Worm (Caenorhabditis elegans) whole organism, late embryonic: ENCODE measurements around the gene chch-3.

Source experiments
- C08G9.2 ChIP-seq: sonication (generic microtip); optimal IDR thresholded peaks from 2 replicates; lab custom pipeline; 2016; ENCODE audit warnings: mild to moderate bottlenecking, missing genetic modification characterization, moderate library complexity, missing compliant biosample characterization
- C38D4.7 ChIP-seq: fragments of 200-800 bp; sonication (Bioruptor generic); optimal IDR thresholded peaks from 2 replicates; lab custom pipeline; 2018; ENCODE audit warnings: mild to moderate bottlenecking, missing genetic modification characterization, moderate library complexity, missing compliant biosample characterization
- F13H6.1 ChIP-seq: sonication (generic microtip); optimal IDR thresholded peaks from 2 replicates; lab custom pipeline; 2016; ENCODE audit warnings: missing genetic modification characterization, missing compliant biosample characterization
- K09A11.1 ChIP-seq: sonication (generic microtip); optimal IDR thresholded peaks from 2 replicates; lab custom pipeline; 2017; ENCODE audit warnings: antibody characterized with exemption, mild to moderate bottlenecking, missing genetic modification characterization, missing compliant biosample characterization; ENCODE audit not compliant: insufficient read depth
- ahr-1 ChIP-seq: sonication (generic microtip); optimal IDR thresholded peaks from 2 replicates; lab custom pipeline; 2016; ENCODE audit warnings: missing genetic modification characterization, missing compliant biosample characterization
- ama-1 ChIP-seq: fragments of 150-350 bp; optimal IDR thresholded peaks from 2 replicates; lab custom pipeline; 2014
- ceh-18 ChIP-seq: sonication (generic microtip); optimal IDR thresholded peaks from 2 replicates; lab custom pipeline; 2016; ENCODE audit warnings: missing genetic modification characterization, missing compliant biosample characterization
- ceh-19 ChIP-seq: fragments of 200-800 bp; sonication (Bioruptor generic); optimal IDR thresholded peaks from 2 replicates; lab custom pipeline; 2018; ENCODE audit warnings: mild to moderate bottlenecking, missing genetic modification characterization, missing compliant biosample characterization
- ceh-22 ChIP-seq: sonication (generic microtip); optimal IDR thresholded peaks from 2 replicates; lab custom pipeline; 2017; ENCODE audit warnings: missing biosample characterization, missing genetic modification characterization
- ceh-24 ChIP-seq: sonication (generic microtip); optimal IDR thresholded peaks from 2 replicates; lab custom pipeline; 2016; ENCODE audit warnings: mild to moderate bottlenecking, missing genetic modification characterization, missing compliant biosample characterization
- ceh-30 ChIP-seq: fragments of 150-350 bp; optimal IDR thresholded peaks from 2 replicates; lab custom pipeline; 2014; ENCODE audit warnings: missing biosample characterization, missing genetic modification characterization
- ceh-48 ChIP-seq: sonication (generic microtip); optimal IDR thresholded peaks from 2 replicates; lab custom pipeline; 2016; ENCODE audit warnings: missing genetic modification characterization, inconsistent platforms, missing compliant biosample characterization
- ceh-6 ChIP-seq: fragments of 200-800 bp; sonication (Bioruptor generic); optimal IDR thresholded peaks from 2 replicates; lab custom pipeline; 2018; ENCODE audit warnings: mild to moderate bottlenecking, missing genetic modification characterization, missing compliant biosample characterization
- ceh-9 ChIP-seq: sonication (generic microtip); optimal IDR thresholded peaks from 2 replicates; lab custom pipeline; 2016; ENCODE audit warnings: mild to moderate bottlenecking, missing genetic modification characterization, inconsistent platforms, missing compliant biosample characterization
- che-1 ChIP-seq: sonication (generic microtip); optimal IDR thresholded peaks from 2 replicates; lab custom pipeline; 2016; ENCODE audit warnings: mild to moderate bottlenecking, missing genetic modification characterization, missing compliant biosample characterization
- elt-4 ChIP-seq: sonication (generic microtip); optimal IDR thresholded peaks from 2 replicates; lab custom pipeline; 2016; ENCODE audit warnings: missing genetic modification characterization, missing compliant biosample characterization
- ets-4 ChIP-seq: sonication (generic microtip); optimal IDR thresholded peaks from 2 replicates; lab custom pipeline; 2016; ENCODE audit warnings: missing genetic modification characterization, missing compliant biosample characterization
- eyg-1 ChIP-seq: sonication (generic microtip); optimal IDR thresholded peaks from 2 replicates; lab custom pipeline; 2016; ENCODE audit warnings: missing genotype, missing genetic modification characterization, missing compliant biosample characterization
- fkh-10 ChIP-seq: fragments of 150-350 bp; optimal IDR thresholded peaks from 2 replicates; lab custom pipeline; 2014; ENCODE audit warnings: missing biosample characterization, missing genetic modification reagents, missing genetic modification characterization
- gmeb-2 ChIP-seq: sonication (generic microtip); optimal IDR thresholded peaks from 2 replicates; lab custom pipeline; 2016; ENCODE audit warnings: missing genetic modification characterization, inconsistent platforms, missing compliant biosample characterization
- hlh-15 ChIP-seq: sonication (generic microtip); optimal IDR thresholded peaks from 2 replicates; lab custom pipeline; 2016; ENCODE audit warnings: missing genetic modification characterization, missing compliant biosample characterization
- hlh-30 ChIP-seq: sonication (generic microtip); optimal IDR thresholded peaks from 2 replicates; lab custom pipeline; 2017; ENCODE audit warnings: antibody characterized with exemption, missing genetic modification characterization, missing compliant biosample characterization; ENCODE audit not compliant: insufficient read depth
- hlh-8 ChIP-seq: sonication (generic microtip); optimal IDR thresholded peaks from 2 replicates; lab custom pipeline; 2016; ENCODE audit warnings: missing genotype, missing genetic modification characterization, missing compliant biosample characterization
- lin-11 ChIP-seq: fragments of 200-800 bp; sonication (Bioruptor generic); optimal IDR thresholded peaks from 2 replicates; lab custom pipeline; 2018; ENCODE audit warnings: mild to moderate bottlenecking, missing genetic modification characterization, missing compliant biosample characterization
- mec-3 ChIP-seq: sonication (generic microtip); optimal IDR thresholded peaks from 2 replicates; lab custom pipeline; 2016; ENCODE audit warnings: borderline replicate concordance, missing genetic modification characterization, missing compliant biosample characterization
- nfya-1 ChIP-seq: sonication (generic microtip); optimal IDR thresholded peaks from 2 replicates; lab custom pipeline; 2017; ENCODE audit warnings: missing genetic modification characterization, mild to moderate bottlenecking, missing compliant biosample characterization, antibody characterized with exemption, moderate library complexity
- nhr-11 ChIP-seq: fragments of 150-350 bp; optimal IDR thresholded peaks from 2 replicates; lab custom pipeline; 2014; ENCODE audit warnings: missing biosample characterization, missing genetic modification characterization
- odd-2 ChIP-seq: sonication (generic microtip); optimal IDR thresholded peaks from 2 replicates; lab custom pipeline; 2017; ENCODE audit warnings: antibody characterized with exemption, mild to moderate bottlenecking, missing genetic modification characterization, missing compliant biosample characterization
- pag-3 ChIP-seq: sonication (generic microtip); optimal IDR thresholded peaks from 2 replicates; lab custom pipeline; 2016; ENCODE audit warnings: missing compliant biosample characterization, missing genetic modification characterization, borderline replicate concordance
- pax-1 ChIP-seq: fragments of 150-350 bp; optimal IDR thresholded peaks from 2 replicates; lab custom pipeline; 2014; ENCODE audit warnings: missing biosample characterization, missing genetic modification characterization
- pha-2 ChIP-seq: sonication (generic microtip); optimal IDR thresholded peaks from 2 replicates; lab custom pipeline; 2017; ENCODE audit warnings: mild to moderate bottlenecking, missing genetic modification characterization, missing compliant biosample characterization
- ref-2 ChIP-seq: sonication (generic microtip); optimal IDR thresholded peaks from 2 replicates; lab custom pipeline; 2016; ENCODE audit warnings: missing genetic modification characterization, missing compliant biosample characterization
- rnt-1 ChIP-seq: sonication (generic microtip); optimal IDR thresholded peaks from 2 replicates; lab custom pipeline; 2016; ENCODE audit warnings: missing genetic modification characterization, missing compliant biosample characterization
- sox-2 ChIP-seq: fragments of 200-800 bp; sonication (Bioruptor generic); IDR thresholded peaks from 2 replicates; pipeline ENCODE4 v1.3.6; 2022; ENCODE audit warnings: missing genetic modification reagents, missing genetic modification characterization, missing compliant biosample characterization
- sox-4 ChIP-seq: sonication (generic microtip); optimal IDR thresholded peaks from 2 replicates; lab custom pipeline; 2017; ENCODE audit warnings: mild to moderate bottlenecking, missing genetic modification characterization, inconsistent platforms, missing compliant biosample characterization
- tbx-7 ChIP-seq: sonication (generic microtip); optimal IDR thresholded peaks from 2 replicates; lab custom pipeline; 2016; ENCODE audit warnings: missing genotype, missing genetic modification characterization, missing compliant biosample characterization
- ttx-3 ChIP-seq: sonication (generic microtip); optimal IDR thresholded peaks from 2 replicates; lab custom pipeline; 2016; ENCODE audit warnings: missing genetic modification reagents, missing genetic modification characterization, missing compliant biosample characterization
- unc-3 ChIP-seq, 2 experiments: fragments of 200-800 bp in 1 of 2; sonication (Bioruptor generic) in 1 of 2; sonication (generic microtip) in 1 of 2; conservative IDR thresholded peaks in 1 of 2; optimal IDR thresholded peaks in 1 of 2; 2 replicates each; pipeline versions ENCODE4 v1.3.6 to Lab custom; 2016 to 2022; ENCODE audit warnings: missing compliant biosample characterization in 2 of 2, missing genetic modification characterization in 2 of 2, missing genetic modification reagents in 1 of 2
- zip-5 ChIP-seq: sonication (generic microtip); optimal IDR thresholded peaks from 2 replicates; lab custom pipeline; 2016; ENCODE audit warnings: missing genetic modification characterization, missing compliant biosample characterization
- ztf-16 ChIP-seq: sonication (generic microtip); optimal IDR thresholded peaks from 2 replicates; lab custom pipeline; 2017; ENCODE audit warnings: missing genetic modification characterization, missing compliant biosample characterization

chch-3 gene

ce11 chrII:9436009-9436408 is 19.2 kb downstream of the chch-3 start, which contains the start of gene kin-16:
Gene kin-16, minus strand, starts transcription at chrII:9436109.
- TF ChIP-seq hlh-8 (tag; lab: Kevin White, UChicago) (no peak), ceh-9 (tag; lab: Kevin White, UChicago) (no peak), ceh-24 (no peak), pax-1 (no peak), ceh-19 (GFP tag; lab: Kevin White, UChicago) (no peak), nfya-1 (tag; lab: Kevin White, UChicago) (no peak), eyg-1 (no peak), ceh-30 (tag; lab: Kevin White, UChicago) (no peak), ahr-1 (tag; lab: Kevin White, UChicago) (no peak), gmeb-2 (no peak), che-1 (tag; lab: Kevin White, UChicago) (no peak), lin-11 (tag; lab: Kevin White, UChicago) (no peak), odd-2 (tag; lab: Kevin White, UChicago) (no peak), tbx-7 (tag; lab: Kevin White, UChicago) (no peak), ref-2 (tag; lab: Kevin White, UChicago) (no peak), pag-3 (tag; lab: Kevin White, UChicago) (no peak), C08G9.2 (tag; lab: Kevin White, UChicago) (no peak), ttx-3 (tag; lab: Kevin White, UChicago) (no peak)

- TF ChIP-seq ttx-3 (tag; lab: Kevin White, UChicago) = no peak
- no peak for TF ChIP-seq C38D4.7 (GFP tag; lab: Kevin White, UChicago)
- no peak for TF ChIP-seq mec-3 (tag; lab: Kevin White, UChicago)
- no peak for TF ChIP-seq K09A11.1 (tag; lab: Kevin White, UChicago)
- TF ChIP-seq ceh-24 = no peak
- no peak for TF ChIP-seq ceh-48 (tag; lab: Kevin White, UChicago)
- TF ChIP-seq unc-3 (GFP tag; conservative IDR thresholded peaks at IDR 0.05; lab: Robert Waterston, UW) = no peak
- no peak for TF ChIP-seq unc-3 (tag; optimal IDR thresholded peaks at IDR 0.05; lab: Kevin White, UChicago)
- TF ChIP-seq rnt-1 (tag; lab: Kevin White, UChicago) = no peak
- no peak for TF ChIP-seq nhr-11
Observed at ce11 chrII:9438227-9438626, 21.4 kb downstream of the chch-3 start, which contains the start of gene chil-13. Gene chil-13, minus strand, starts transcription at chrII:9438327.

ce11 chrII:9438853-9439252 is 22.0 kb downstream of the chch-3 start:
- TF ChIP-seq pha-2 (tag; lab: Kevin White, UChicago) (no peak), ttx-3 (tag; lab: Kevin White, UChicago) (no peak), ceh-9 (tag; lab: Kevin White, UChicago) (no peak), ceh-22 (tag; lab: Kevin White, UChicago) (no peak), nhr-11 (no peak), F13H6.1 (tag; lab: Kevin White, UChicago) (no peak), zip-5 (tag; lab: Kevin White, UChicago) (no peak), ztf-16 (no peak), ama-1 (no peak), ahr-1 (tag; lab: Kevin White, UChicago) (no peak), fkh-10 (GFP tag; lab: Kevin White, UChicago) (no peak), hlh-30 (tag; lab: Kevin White, UChicago) (no peak), pax-1 (no peak), tbx-7 (tag; lab: Kevin White, UChicago) (no peak), ceh-18 (tag; lab: Kevin White, UChicago) (no peak), elt-4 (tag; lab: Kevin White, UChicago) (no peak)

- no peak for TF ChIP-seq che-1 (tag; lab: Kevin White, UChicago)
- TF ChIP-seq ref-2 (tag; lab: Kevin White, UChicago) = no peak
- TF ChIP-seq eyg-1 = no peak
- TF ChIP-seq hlh-30 (tag; lab: Kevin White, UChicago) = no peak
- no peak for TF ChIP-seq ceh-19 (GFP tag; lab: Kevin White, UChicago)
- no peak for TF ChIP-seq nhr-11
- no peak for TF ChIP-seq pax-1
- no peak for TF ChIP-seq ceh-6 (GFP tag; lab: Kevin White, UChicago)
- no peak for TF ChIP-seq sox-2 (GFP tag; lab: Robert Waterston, UW)
- TF ChIP-seq hlh-15 (tag; lab: Kevin White, UChicago) = no peak
- TF ChIP-seq sox-4 (tag; lab: Kevin White, UChicago) = no peak
- TF ChIP-seq ets-4 (tag; lab: Kevin White, UChicago) = no peak
- no peak for TF ChIP-seq unc-3 (GFP tag; conservative IDR thresholded peaks at IDR 0.05; lab: Robert Waterston, UW)
- no peak for TF ChIP-seq unc-3 (tag; optimal IDR thresholded peaks at IDR 0.05; lab: Kevin White, UChicago)
- no peak for TF ChIP-seq pag-3 (tag; lab: Kevin White, UChicago)
Observed at ce11 chrII:9440060-9440459, 23.2 kb downstream of the chch-3 start, which contains the start of gene chil-17. Gene chil-17, minus strand, starts transcription at chrII:9440160.
